Fruit fly (Drosophila melanogaster) whole organism: ENCODE measurements around the gene Nep2.

Experiments
- CG8478 ChIP-seq: fragments of >200 bp; optimal IDR thresholded peaks from 2 replicates; lab custom pipeline; 2018; ENCODE audit warnings: inconsistent platforms
- Dll ChIP-seq: fragments of >200 bp; optimal IDR thresholded peaks from 2 replicates; lab custom pipeline; 2017

DNA sequence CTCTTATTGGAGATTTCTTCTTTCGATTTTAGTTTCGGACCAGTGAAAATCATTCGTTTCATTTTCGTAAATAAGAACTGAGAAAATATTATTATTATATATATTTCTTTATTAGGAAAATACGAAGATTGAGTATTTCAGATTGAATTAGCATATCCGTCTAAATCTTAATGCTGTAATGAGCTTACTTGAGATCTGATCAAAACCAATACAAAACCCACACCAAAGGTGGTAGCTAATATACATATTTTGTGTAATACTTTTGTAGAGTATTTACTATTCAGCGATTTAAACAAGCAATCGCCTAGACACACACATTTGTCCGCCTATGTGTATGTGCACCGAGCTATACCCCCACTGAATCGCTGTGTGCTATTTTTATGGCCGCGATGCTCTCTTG, 49.0 kb upstream of the Nep2 start:
- no peak for TF ChIP-seq CG8478 (lab: Kevin White, UChicago)
- TF ChIP-seq Dll = no peak
